Fruit fly (Drosophila melanogaster) S2 (cell line): Measurements from ENCODE around the gene CrebA.

Source experiments
- CG8478 ChIP-seq: fragments of >200 bp; optimal IDR thresholded peaks from 2 replicates; lab custom pipeline; 2018
- CTCF ChIP-seq, 2 experiments: fragments of >200 bp; optimal IDR thresholded peaks; 2 replicates each; lab custom pipeline; 2018

DNA sequence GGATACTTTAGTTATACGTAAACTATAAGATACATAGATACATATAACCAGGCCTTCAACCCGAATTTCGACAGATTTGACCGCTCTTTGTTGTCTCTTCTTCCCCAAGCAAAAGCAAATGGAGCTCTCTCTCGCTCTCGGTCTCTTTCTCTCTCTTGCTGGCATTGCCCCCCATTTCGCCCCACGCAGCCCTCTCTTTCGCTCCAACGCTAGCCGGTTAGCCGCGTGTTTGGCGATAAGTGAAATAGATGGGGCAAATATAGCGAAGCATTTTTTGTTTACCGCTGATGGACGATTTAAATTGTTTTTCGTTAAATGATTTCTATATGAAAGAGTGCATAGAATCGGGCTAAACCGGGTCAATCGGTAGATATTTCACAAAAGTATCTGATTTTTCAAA is 20.8 kb upstream of the CrebA start:
- no peak for TF ChIP-seq CG8478 (lab: Kevin White, UChicago)
- no peak for TF ChIP-seq CTCF (optimal IDR thresholded peaks at IDR 0.05; lab: Kevin White, UChicago)
